Worm (Caenorhabditis elegans) whole organism, young adult: ENCODE data around the gene T23D5.8.

ENCODE experiments used
- dpff-1 ChIP-seq: sonication (generic microtip); optimal IDR thresholded peaks from 2 replicates; lab custom pipeline; 2017; ENCODE audit warnings: mild to moderate bottlenecking, missing genetic modification characterization, missing compliant biosample characterization
- dpl-1 ChIP-seq: fragments of 150-350 bp; optimal IDR thresholded peaks from 2 replicates; lab custom pipeline; 2014; ENCODE audit warnings: missing biosample characterization, missing genetic modification reagents, missing genetic modification characterization
- nfya-1 ChIP-seq: sonication (generic microtip); optimal IDR thresholded peaks from 2 replicates; lab custom pipeline; 2017; ENCODE audit warnings: antibody characterized with exemption, missing compliant biosample characterization, missing genetic modification characterization, borderline replicate concordance; ENCODE audit not compliant: insufficient read depth
- pha-4 ChIP-seq: fragments of 150-350 bp; sonication (generic microtip); optimal IDR thresholded peaks from 2 replicates; lab custom pipeline; 2014; ENCODE audit warnings: missing biosample characterization, missing genetic modification reagents, missing genetic modification characterization
- snpc-4 ChIP-seq, 5 experiments: fragments of 150-350 bp in 1 of 5; sonication (generic microtip) in 4 of 5; optimal IDR thresholded peaks; 2 replicates each; lab custom pipeline; 2014 to 2018; ENCODE audit warnings: missing genetic modification characterization in 5 of 5, missing biosample characterization in 3 of 5, antibody characterized with exemption in 2 of 5, mild to moderate bottlenecking in 2 of 5, missing compliant biosample characterization in 2 of 5, missing genotype in 2 of 5, moderate library complexity in 2 of 5, missing genetic modification reagents in 1 of 5
- unc-130 ChIP-seq: sonication (generic microtip); optimal IDR thresholded peaks from 2 replicates; lab custom pipeline; 2016; ENCODE audit warnings: missing genetic modification reagents, missing genetic modification characterization, missing compliant biosample characterization

- TF ChIP-seq pha-4 = no peak
- TF ChIP-seq unc-130 (GFP tag; lab: Kevin White, UChicago) = no peak
- no peak for TF ChIP-seq snpc-4 (GFP tag; optimal IDR thresholded peaks at IDR 0.05; lab: Kevin White, UChicago)
- no peak for TF ChIP-seq snpc-4 (tag; optimal IDR thresholded peaks at IDR 0.05; lab: Kevin White, UChicago)
- no peak for TF ChIP-seq dpl-1 (GFP tag; lab: Kevin White, UChicago)
- TF ChIP-seq dpff-1 (tag; lab: Kevin White, UChicago) = no peak
- TF ChIP-seq nfya-1 (tag; lab: Kevin White, UChicago) = no peak
These were observed 40.3 kb downstream of the T23D5.8 start for ce11 chrV:15707982-15708381.
